Worm (Caenorhabditis elegans) whole organism, midembryonic: ENCODE data around the gene F31D4.5.

Experiments
- T22C8.4 ChIP-seq: fragments of 200-800 bp; sonication (Bioruptor generic); IDR thresholded peaks from 2 replicates; pipeline ENCODE4 v1.3.6; 2022; ENCODE audit warnings: missing genetic modification characterization, missing compliant biosample characterization
- flt-1 ChIP-seq: fragments of 200-800 bp; sonication (Bioruptor generic); IDR thresholded peaks from 2 replicates; pipeline ENCODE4 v1.3.6; 2022; ENCODE audit warnings: missing genetic modification characterization, missing compliant biosample characterization
- klf-2 ChIP-seq: fragments of 200-800 bp; sonication (Bioruptor generic); conservative IDR thresholded peaks from 2 replicates; pipeline ENCODE4 v1.3.6; 2022; ENCODE audit warnings: missing genetic modification reagents, missing genetic modification characterization, missing compliant biosample characterization
- med-1 ChIP-seq: sonication (generic microtip); optimal IDR thresholded peaks from 2 replicates; lab custom pipeline; 2017; ENCODE audit warnings: missing genetic modification characterization, mild to moderate bottlenecking, missing compliant biosample characterization, antibody characterized with exemption, missing genetic modification reagents; ENCODE audit not compliant: insufficient read depth
- ref-1 ChIP-seq: fragments of 200-800 bp; sonication (Bioruptor generic); conservative IDR thresholded peaks from 2 replicates; pipeline ENCODE4 v1.3.6; 2022; ENCODE audit warnings: missing genetic modification reagents, missing genetic modification characterization, missing compliant biosample characterization
- tab-1 ChIP-seq: fragments of 200-800 bp; sonication (Bioruptor generic); IDR thresholded peaks from 2 replicates; pipeline ENCODE4 v1.3.6; 2022; ENCODE audit warnings: missing genetic modification characterization, missing compliant biosample characterization

DNA sequence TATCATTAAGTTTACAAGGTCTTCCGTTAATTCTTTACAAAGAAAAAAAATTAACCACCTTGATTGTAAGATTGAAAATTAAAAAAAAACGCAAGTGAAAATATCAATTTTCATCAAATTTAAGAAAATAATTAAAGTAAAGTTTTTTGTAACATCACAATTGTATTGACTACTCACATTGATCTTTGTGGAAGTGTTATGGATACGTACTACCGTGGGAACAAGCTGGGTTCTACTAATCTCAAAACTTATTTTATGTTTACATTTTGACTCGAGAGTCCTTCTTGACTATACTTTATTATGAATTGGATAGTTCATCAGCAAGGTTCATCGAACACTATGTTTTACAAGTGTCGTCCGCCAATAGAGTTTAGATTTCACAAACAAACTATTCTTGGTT is 24.4 kb upstream of the F31D4.5 start, which contains the start of gene num-1:
- no peak for TF ChIP-seq ref-1 (GFP tag; lab: Robert Waterston, UW)
- TF ChIP-seq flt-1 = no peak
- TF ChIP-seq tab-1 (GFP tag; lab: Robert Waterston, UW) = no peak
- TF ChIP-seq T22C8.4 (GFP tag; lab: Robert Waterston, UW) = no peak
- TF ChIP-seq klf-2 = no peak
- TF ChIP-seq med-1 (GFP tag; lab: Kevin White, UChicago) = no peak
